Fruit fly (Drosophila melanogaster): ENCODE results near the gene CG14106.

The CG14106 gene

DNA sequence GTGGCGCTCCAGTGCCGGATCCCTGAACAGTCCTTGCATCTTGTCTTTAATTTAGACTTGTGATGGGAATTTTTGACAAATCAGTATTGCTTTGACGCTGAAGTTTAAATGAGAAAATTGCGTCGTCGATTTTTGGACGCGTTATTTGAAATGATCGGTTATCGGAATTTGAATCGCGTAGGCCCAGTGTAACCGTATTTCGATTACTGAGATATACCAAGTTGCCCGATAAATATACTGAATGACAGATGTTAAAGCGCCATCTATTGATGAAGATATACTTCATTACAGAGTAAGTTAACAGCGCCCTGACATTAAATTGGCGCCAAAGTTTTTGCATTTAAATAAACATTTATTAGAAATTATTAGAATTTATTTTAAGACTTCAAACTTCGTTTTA lies 35.6 kb downstream of the CG14106 start, which contains the start of gene Poc1 (continued):
- no peak for TF ChIP-seq scrt (GFP tag; optimal IDR thresholded peaks at IDR 0.05)
- peak; percentile 98 for TF ChIP-seq CTCF (GFP tag; optimal IDR thresholded peaks at IDR 0.05)
- TF ChIP-seq aop (GFP tag; IDR thresholded peaks at IDR 0.05) = no peak
- peak; percentile 41 for TF ChIP-seq CG2712 (tag; optimal IDR thresholded peaks at IDR 0.05)
- TF ChIP-seq Hey (tag; optimal IDR thresholded peaks at IDR 0.05) = no peak
- TF ChIP-seq gsb-n (tag; optimal IDR thresholded peaks at IDR 0.05) = peak; percentile 39

DNA sequence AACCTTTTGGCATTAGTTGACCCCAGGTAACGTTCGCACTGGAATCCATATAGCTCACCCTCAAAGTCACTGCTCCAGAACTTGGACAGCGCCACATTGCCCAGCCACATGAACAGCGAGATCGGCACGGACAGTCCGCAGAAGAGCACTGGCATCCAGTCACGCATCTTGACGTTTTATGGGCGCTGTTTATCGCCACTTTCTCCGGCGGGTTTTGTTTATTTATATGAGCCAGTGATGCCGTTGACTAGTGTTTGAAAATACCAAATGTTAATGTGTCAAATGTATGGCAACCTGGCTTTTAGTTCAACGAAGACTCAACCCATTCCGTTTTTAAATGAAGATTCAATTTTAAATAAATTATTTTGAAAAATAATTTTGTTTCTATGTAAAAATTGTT lies 37.9 kb downstream of the CG14106 start, which contains the start of gene CG10171:
TSS of gene CG10171 (minus strand) at position 300 of the 400 bp plus-strand sequence.
- TF ChIP-seq CG4707 (GFP tag; optimal IDR thresholded peaks at IDR 0.05) = no peak
- TF ChIP-seq CG1603 (tag; optimal IDR thresholded peaks at IDR 0.05) = peak; percentile 49
- TF ChIP-seq BEAF-32 (GFP tag; optimal IDR thresholded peaks at IDR 0.05) = peak; percentile 21
- peak; percentile 44 for TF ChIP-seq CG14710 (tag; optimal IDR thresholded peaks at IDR 0.05)
- TF ChIP-seq E2f2 (GFP tag; IDR thresholded peaks at IDR 0.05) = peak; percentile 80
- TF ChIP-seq jigr1 (GFP tag; IDR thresholded peaks at IDR 0.05) = peak; percentile 49; the same call in 1 of the 3 replicates
- TF ChIP-seq ken (GFP tag; IDR thresholded peaks at IDR 0.05) = peak; percentile 64; the same call in 1 of the 3 replicates
- no peak for TF ChIP-seq tll (GFP tag; optimal IDR thresholded peaks at IDR 0.05)
- peak; percentile 89 for TF ChIP-seq CG3847 (GFP tag; IDR thresholded peaks at IDR 0.05)
- peak; percentile 67 for TF ChIP-seq Dp (GFP tag; optimal IDR thresholded peaks at IDR 0.05)
- peak; percentile 39 for TF ChIP-seq MESR4 (GFP tag; optimal IDR thresholded peaks at IDR 0.05)
- TF ChIP-seq Ets97D (GFP tag; optimal IDR thresholded peaks at IDR 0.05) = peak; percentile 53
- no peak for TF ChIP-seq gsb (GFP tag; IDR thresholded peaks at IDR 0.05)
- peak; percentile 1 for TF ChIP-seq nmo (GFP tag; optimal IDR thresholded peaks at IDR 0.05)
- no peak for TF ChIP-seq chif (GFP tag; optimal IDR thresholded peaks at IDR 0.05)
- TF ChIP-seq CoRest (tag; optimal IDR thresholded peaks at IDR 0.05) = peak; percentile 27
- no peak for TF ChIP-seq ac (GFP tag; optimal IDR thresholded peaks at IDR 0.05)
- peak; percentile 8 for TF ChIP-seq CG15601 (tag; optimal IDR thresholded peaks at IDR 0.05)
- TF ChIP-seq amos (GFP tag; IDR thresholded peaks at IDR 0.05; ENCODE audit: partially characterized antibody) = peak; percentile 35; the same call in 1 of the 2 replicates
- TF ChIP-seq CG10267 (tag; optimal IDR thresholded peaks at IDR 0.05) = peak; percentile 90
- peak; percentile 24 for TF ChIP-seq CG8924 (tag; optimal IDR thresholded peaks at IDR 0.05)
- no peak for TF ChIP-seq CG5953 (GFP tag; IDR thresholded peaks at IDR 0.05)
- TF ChIP-seq CG4617 (GFP tag; optimal IDR thresholded peaks at IDR 0.05; ENCODE audit: borderline replicate concordance) = peak; percentile 61
- peak; percentile 20 for TF ChIP-seq gfzf (GFP tag; optimal IDR thresholded peaks at IDR 0.05)
- peak; percentile 43; the same call in 1 of the 2 replicates for TF ChIP-seq Dref (GFP tag; IDR thresholded peaks at IDR 0.05)
- peak; percentile 76 for TF ChIP-seq Myb (GFP tag; optimal IDR thresholded peaks at IDR 0.05)
- TF ChIP-seq Gug (GFP tag; IDR thresholded peaks at IDR 0.05) = no peak
- TF ChIP-seq Mes4 (GFP tag; optimal IDR thresholded peaks at IDR 0.05) = no peak
- no peak for TF ChIP-seq CG18619 (GFP tag; optimal IDR thresholded peaks at IDR 0.05)
- peak; percentile 26 for TF ChIP-seq cad (GFP tag; optimal IDR thresholded peaks at IDR 0.05)
- TF ChIP-seq Gsc (GFP tag; IDR thresholded peaks at IDR 0.05) = no peak
- TF ChIP-seq p53 (GFP tag; optimal IDR thresholded peaks at IDR 0.05) = no peak
- 0 out of 2 replicates have a peak, but pooled peaks have one; percentile 6 for TF ChIP-seq E2f1 (GFP tag; IDR thresholded peaks at IDR 0.05)
- TF ChIP-seq CG13123 (GFP tag; optimal IDR thresholded peaks at IDR 0.05) = no peak
- TF ChIP-seq pita (GFP tag; optimal IDR thresholded peaks at IDR 0.05) = peak; percentile 41
- peak; percentile 12 for TF ChIP-seq CG2712 (tag; optimal IDR thresholded peaks at IDR 0.05)
- peak; percentile 97 for TF ChIP-seq MBD-R2 (GFP tag; IDR thresholded peaks at IDR 0.05)
- TF ChIP-seq tna (GFP tag; IDR thresholded peaks at IDR 0.05; ENCODE audit: partially characterized antibody) = peak; percentile 44; the same call in 1 of the 2 replicates
- TF ChIP-seq Opbp (GFP tag; IDR thresholded peaks at IDR 0.05; ENCODE audit: partially characterized antibody) = peak; percentile 69
- TF ChIP-seq Antp (GFP tag; optimal IDR thresholded peaks at IDR 0.05) = no peak
- TF ChIP-seq Hr78 (GFP tag; optimal IDR thresholded peaks at IDR 0.05) = peak in 1 of 2 experiments; percentile 84
- no peak for TF ChIP-seq gsb-n (tag; optimal IDR thresholded peaks at IDR 0.05)
- TF ChIP-seq CG16813 (GFP tag; IDR thresholded peaks at IDR 0.05; ENCODE audit: partially characterized antibody) = peak; percentile 38; the same call in 1 of the 3 replicates
- peak; percentile 11; the same call in 1 of the 2 replicates for TF ChIP-seq NFAT (GFP tag; IDR thresholded peaks at IDR 0.05)
